Worm (Caenorhabditis elegans) whole organism, L3 larva: ENCODE results near the gene F35B3.3.

ENCODE experiments used
- R02D3.7 ChIP-seq: fragments of 150-350 bp; optimal IDR thresholded peaks from 2 replicates; lab custom pipeline; 2014; ENCODE audit warnings: missing biosample characterization, missing genetic modification characterization
- ZK546.5 ChIP-seq: sonication (generic microtip); optimal IDR thresholded peaks from 2 replicates; lab custom pipeline; 2017; ENCODE audit warnings: missing biosample characterization, missing genetic modification characterization
- aly-2 ChIP-seq: fragments of 150-350 bp; optimal IDR thresholded peaks from 2 replicates; lab custom pipeline; 2014; ENCODE audit warnings: missing biosample characterization, missing genetic modification characterization
- ama-1 ChIP-seq: fragments of 150-350 bp; optimal IDR thresholded peaks from 2 replicates; lab custom pipeline; 2018
- ceh-16 ChIP-seq: sonication (generic microtip); optimal IDR thresholded peaks from 2 replicates; lab custom pipeline; 2017; ENCODE audit warnings: missing biosample characterization, missing genetic modification characterization
- ceh-28 ChIP-seq: fragments of 150-350 bp; optimal IDR thresholded peaks from 2 replicates; lab custom pipeline; 2014; ENCODE audit warnings: missing biosample characterization, missing genetic modification reagents, missing genetic modification characterization
- ceh-82 ChIP-seq: fragments of 150-350 bp; optimal IDR thresholded peaks from 2 replicates; lab custom pipeline; 2014; ENCODE audit warnings: missing biosample characterization, missing genetic modification characterization
- ceh-9 ChIP-seq: sonication (generic microtip); optimal IDR thresholded peaks from 2 replicates; lab custom pipeline; 2018; ENCODE audit warnings: missing biosample characterization, missing genetic modification characterization
- daf-12 ChIP-seq: fragments of 150-350 bp; optimal IDR thresholded peaks from 2 replicates; lab custom pipeline; 2014; ENCODE audit warnings: missing biosample characterization, missing genetic modification reagents, missing genetic modification characterization
- egl-27 ChIP-seq: sonication (generic microtip); optimal IDR thresholded peaks from 4 replicates; lab custom pipeline; 2017; ENCODE audit warnings: missing biosample characterization, missing genetic modification reagents, missing genetic modification characterization
- egl-5 ChIP-seq: fragments of 150-350 bp; optimal IDR thresholded peaks from 2 replicates; lab custom pipeline; 2017; ENCODE audit warnings: missing biosample characterization, missing genetic modification reagents, missing genetic modification characterization, inconsistent platforms
- elt-1 ChIP-seq: fragments of 150-350 bp; optimal IDR thresholded peaks from 2 replicates; lab custom pipeline; 2014; ENCODE audit warnings: missing biosample characterization, missing genetic modification characterization
- elt-2 ChIP-seq: sonication (generic microtip); optimal IDR thresholded peaks from 2 replicates; lab custom pipeline; 2016; ENCODE audit warnings: missing genetic modification reagents, mild to moderate bottlenecking, missing genetic modification characterization, missing compliant biosample characterization
- elt-3 ChIP-seq, 3 experiments: fragments of 150-350 bp in 1 of 3; sonication (generic microtip) in 2 of 3; optimal IDR thresholded peaks; 2 replicates in 2 of 3; 4 replicates in 1 of 3; lab custom pipeline; 2014 to 2017; ENCODE audit warnings: missing biosample characterization in 3 of 3, missing genetic modification characterization in 3 of 3
- eor-1 ChIP-seq, 2 experiments: fragments of 150-350 bp; optimal IDR thresholded peaks; 2 replicates each; lab custom pipeline; 2014 to 2018; ENCODE audit warnings: missing biosample characterization in 2 of 2, missing genetic modification characterization in 2 of 2
- fkh-10 ChIP-seq: sonication (generic microtip); optimal IDR thresholded peaks from 2 replicates; lab custom pipeline; 2017; ENCODE audit warnings: missing biosample characterization, missing genetic modification reagents, missing genetic modification characterization
- fkh-2 ChIP-seq: fragments of 150-350 bp; optimal IDR thresholded peaks from 2 replicates; lab custom pipeline; 2014; ENCODE audit warnings: missing biosample characterization, missing genetic modification reagents, missing genetic modification characterization
- fos-1 ChIP-seq: fragments of 150-350 bp; optimal IDR thresholded peaks from 2 replicates; lab custom pipeline; 2014; ENCODE audit warnings: missing biosample characterization, missing genetic modification characterization
- hmg-11 ChIP-seq: sonication (generic microtip); optimal IDR thresholded peaks from 2 replicates; lab custom pipeline; 2016; ENCODE audit warnings: missing genetic modification characterization, missing compliant biosample characterization
- jun-1 ChIP-seq: fragments of 150-350 bp; optimal IDR thresholded peaks from 2 replicates; lab custom pipeline; 2014; ENCODE audit warnings: missing biosample characterization, missing genetic modification reagents, missing genetic modification characterization
- lin-15B ChIP-seq: fragments of 150-350 bp; optimal IDR thresholded peaks from 2 replicates; lab custom pipeline; 2014; ENCODE audit warnings: missing biosample characterization, missing genetic modification characterization
- lin-39 ChIP-seq: fragments of 150-350 bp; optimal IDR thresholded peaks from 2 replicates; lab custom pipeline; 2018; ENCODE audit warnings: missing biosample characterization, missing genetic modification reagents, missing genetic modification characterization
- lsy-12 ChIP-seq: sonication (generic microtip); optimal IDR thresholded peaks from 2 replicates; lab custom pipeline; 2016; ENCODE audit warnings: mild to moderate bottlenecking, missing genetic modification characterization, missing compliant biosample characterization
- mml-1 ChIP-seq: fragments of 150-350 bp; sonication (generic microtip); optimal IDR thresholded peaks from 3 replicates; lab custom pipeline; 2014; ENCODE audit warnings: missing biosample characterization, missing genetic modification characterization
- nfya-1 ChIP-seq: sonication (generic microtip); optimal IDR thresholded peaks from 2 replicates; lab custom pipeline; 2017; ENCODE audit warnings: missing genetic modification characterization, mild to moderate bottlenecking, missing compliant biosample characterization, antibody characterized with exemption, moderate library complexity; ENCODE audit not compliant: insufficient read depth
- nhr-11 ChIP-seq: fragments of 150-350 bp; optimal IDR thresholded peaks from 2 replicates; lab custom pipeline; 2014; ENCODE audit warnings: missing biosample characterization, missing genetic modification characterization
- nhr-12 ChIP-seq: fragments of 150-350 bp; optimal IDR thresholded peaks from 2 replicates; lab custom pipeline; 2014; ENCODE audit warnings: missing biosample characterization, missing genetic modification characterization
- nhr-23 ChIP-seq: fragments of 150-350 bp; optimal IDR thresholded peaks from 2 replicates; lab custom pipeline; 2014; ENCODE audit warnings: missing biosample characterization, missing genetic modification reagents, missing genetic modification characterization
- nhr-237 ChIP-seq: fragments of 150-350 bp; optimal IDR thresholded peaks from 2 replicates; lab custom pipeline; 2014; ENCODE audit warnings: missing biosample characterization, missing genetic modification characterization
- nhr-25 ChIP-seq: sonication (generic microtip); optimal IDR thresholded peaks from 2 replicates; lab custom pipeline; 2017; ENCODE audit warnings: missing biosample characterization, missing genetic modification characterization
- nhr-28 ChIP-seq: fragments of 150-350 bp; optimal IDR thresholded peaks from 2 replicates; lab custom pipeline; 2014; ENCODE audit warnings: missing biosample characterization, missing genetic modification characterization
- nhr-43 ChIP-seq: sonication (generic microtip); optimal IDR thresholded peaks from 2 replicates; lab custom pipeline; 2016; ENCODE audit warnings: mild to moderate bottlenecking, missing genetic modification characterization, missing compliant biosample characterization; ENCODE audit not compliant: poor library complexity, severe bottlenecking
- nhr-67 ChIP-seq: fragments of 150-350 bp; optimal IDR thresholded peaks from 2 replicates; lab custom pipeline; 2014; ENCODE audit warnings: missing biosample characterization, missing genetic modification characterization
- nhr-76 ChIP-seq: fragments of 150-350 bp; sonication (generic microtip); optimal IDR thresholded peaks from 5 replicates; lab custom pipeline; 2014; ENCODE audit warnings: missing biosample characterization, missing genetic modification characterization
- nhr-77 ChIP-seq: fragments of 150-350 bp; optimal IDR thresholded peaks from 2 replicates; lab custom pipeline; 2014; ENCODE audit warnings: missing biosample characterization, missing genetic modification characterization
- pha-4 ChIP-seq: fragments of 150-350 bp; optimal IDR thresholded peaks from 2 replicates; lab custom pipeline; 2014; ENCODE audit warnings: missing biosample characterization, missing genetic modification reagents, missing genetic modification characterization
- pqm-1 ChIP-seq: fragments of 150-350 bp; optimal IDR thresholded peaks from 2 replicates; lab custom pipeline; 2017; ENCODE audit warnings: missing biosample characterization, missing genetic modification characterization, inconsistent platforms
- sea-2 ChIP-seq: fragments of 150-350 bp; sonication (generic microtip); optimal IDR thresholded peaks from 4 replicates; lab custom pipeline; 2014; ENCODE audit warnings: missing biosample characterization, missing genetic modification reagents, missing genetic modification characterization
- skn-1 ChIP-seq: fragments of 150-350 bp; optimal IDR thresholded peaks from 2 replicates; lab custom pipeline; 2014; ENCODE audit warnings: missing biosample characterization, missing genetic modification characterization
- snpc-4 ChIP-seq: fragments of 150-350 bp; optimal IDR thresholded peaks from 2 replicates; lab custom pipeline; 2014; ENCODE audit warnings: missing biosample characterization, missing genetic modification characterization
- tbx-2 ChIP-seq: sonication (generic microtip); optimal IDR thresholded peaks from 2 replicates; lab custom pipeline; 2016; ENCODE audit warnings: mild to moderate bottlenecking, missing genetic modification characterization, missing compliant biosample characterization
- unc-39 ChIP-seq: sonication (generic microtip); optimal IDR thresholded peaks from 4 replicates; lab custom pipeline; 2017; ENCODE audit warnings: missing biosample characterization, missing genetic modification characterization
- unc-62 ChIP-seq: fragments of 150-350 bp; sonication (generic microtip); optimal IDR thresholded peaks from 4 replicates; lab custom pipeline; 2014; ENCODE audit warnings: missing biosample characterization, missing genetic modification reagents, missing genetic modification characterization
- zag-1 ChIP-seq: fragments of 150-350 bp; optimal IDR thresholded peaks from 2 replicates; lab custom pipeline; 2014; ENCODE audit warnings: missing biosample characterization, missing genetic modification characterization
- ztf-11 ChIP-seq: fragments of 150-350 bp; optimal IDR thresholded peaks from 2 replicates; lab custom pipeline; 2014; ENCODE audit warnings: missing biosample characterization, missing genetic modification characterization
- ztf-4 ChIP-seq: fragments of 150-350 bp; optimal IDR thresholded peaks from 2 replicates; lab custom pipeline; 2014; ENCODE audit warnings: missing biosample characterization, missing genetic modification characterization

The F35B3.3 gene

DNA sequence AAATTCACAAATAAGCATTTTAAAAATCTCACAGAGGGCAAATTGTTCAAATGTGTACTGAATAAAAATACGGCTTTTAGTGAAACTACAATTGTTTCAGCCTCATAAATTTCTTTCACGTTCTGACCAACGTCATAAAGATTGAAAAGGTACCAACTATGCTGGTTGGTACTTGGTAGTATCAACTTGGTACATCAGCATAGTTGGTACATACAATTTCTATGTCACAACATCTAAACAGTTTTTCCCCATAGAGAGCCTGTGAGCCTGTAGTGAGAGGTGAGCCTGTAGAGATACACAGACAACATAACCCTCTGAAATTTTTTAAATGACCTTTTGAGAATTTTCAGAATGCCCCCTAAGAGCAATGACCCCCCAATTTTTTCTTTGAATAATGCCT lies 5.8 kb downstream of the F35B3.3 start:
- TF ChIP-seq elt-3 (tag; optimal IDR thresholded peaks at IDR 0.05; lab: Kevin White, UChicago) (no peak), nhr-11 (tag; lab: Kevin White, UChicago) (no peak), eor-1 (tag; optimal IDR thresholded peaks at IDR 0.05; lab: Kevin White, UChicago) (no peak), lsy-12 (no peak), daf-12 (tag; lab: Kevin White, UChicago) (no peak)

- TF ChIP-seq elt-2: no peak
- no peak for TF ChIP-seq skn-1 (tag; lab: Kevin White, UChicago)
- no peak for TF ChIP-seq zag-1 (tag; lab: Kevin White, UChicago)
- TF ChIP-seq egl-27 (tag; lab: Kevin White, UChicago): no peak
- TF ChIP-seq mml-1 (tag; lab: Kevin White, UChicago): no peak
- no peak for TF ChIP-seq unc-62 (GFP tag; lab: Kevin White, UChicago)
- no peak for TF ChIP-seq fos-1 (tag; lab: Kevin White, UChicago)
- TF ChIP-seq pha-4 (tag; lab: Kevin White, UChicago): no peak
- no peak for TF ChIP-seq fkh-2 (tag; lab: Kevin White, UChicago)
- no peak for TF ChIP-seq lsy-12
- no peak for TF ChIP-seq ceh-28 (tag; lab: Kevin White, UChicago)
- no peak for TF ChIP-seq elt-3 (tag; optimal IDR thresholded peaks at IDR 0.05; lab: Kevin White, UChicago)
- TF ChIP-seq tbx-2 (tag; lab: Kevin White, UChicago): no peak
- no peak for TF ChIP-seq hmg-11 (tag; lab: Kevin White, UChicago)
- TF ChIP-seq sea-2: no peak
- no peak for TF ChIP-seq fkh-10 (GFP tag; lab: Kevin White, UChicago)
- TF ChIP-seq pqm-1 (tag; lab: Kevin White, UChicago): no peak
- no peak for TF ChIP-seq elt-1 (tag; lab: Kevin White, UChicago)
- no peak for TF ChIP-seq ceh-16
- TF ChIP-seq, all 47 proteins: peak for 0
These were observed 7.6 kb downstream of the F35B3.3 start, which contains the start of gene F35B3.4 for ce11 chrX:17020858-17021257. Gene F35B3.4 (minus strand): TSS chrX:17020958.

DNA sequence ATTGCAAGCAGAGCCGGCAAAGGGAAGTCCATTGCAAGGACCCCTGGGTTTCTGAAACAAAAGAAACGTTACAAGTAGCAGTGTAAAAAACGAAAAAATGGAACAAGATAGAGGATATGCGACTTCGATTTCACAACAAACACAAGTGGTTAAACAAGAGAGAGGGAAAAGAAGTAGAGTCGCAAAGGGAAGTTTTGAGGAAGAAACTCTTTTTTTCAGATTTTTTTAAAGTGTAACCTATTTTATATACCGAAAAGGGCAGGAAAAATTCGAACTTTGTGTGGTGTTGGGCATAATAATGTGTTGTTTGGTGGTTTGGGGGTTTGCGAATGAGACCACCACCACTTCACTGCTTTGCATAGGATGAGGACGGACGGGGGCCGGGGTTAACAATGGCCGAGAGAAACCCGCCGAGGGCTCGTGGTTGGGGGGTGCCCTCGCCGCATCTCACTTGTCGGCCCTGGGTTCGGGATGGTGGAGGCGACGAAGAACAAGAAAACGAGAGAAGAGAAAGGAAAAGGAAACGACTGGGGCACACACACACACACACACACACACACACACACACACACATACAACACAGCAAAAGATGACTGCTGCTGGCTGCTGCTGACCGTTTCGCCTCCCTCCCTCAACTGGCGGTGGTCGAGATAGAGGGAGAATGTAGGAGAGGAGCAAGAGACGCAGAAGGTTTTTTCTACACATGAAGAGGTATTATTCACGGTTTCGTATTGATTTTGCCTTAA lies 17.1 kb downstream of the F35B3.3 start, which contains the start of gene ptrn-1:
ptrn-1 (minus strand) TSS at position 51 of the 746 bp plus-strand sequence.
- TF ChIP-seq nhr-23 (tag; lab: Kevin White, UChicago) (peak; percentile 65), ztf-11 (no peak), fkh-2 (tag; lab: Kevin White, UChicago) (no peak), nfya-1 (tag; lab: Kevin White, UChicago) (peak; percentile 74), lin-39 (tag; lab: Kevin White, UChicago) (peak; percentile 94), daf-12 (tag; lab: Kevin White, UChicago) (no peak), fos-1 (tag; lab: Kevin White, UChicago) (no peak), ceh-16 (no peak), elt-2 (peak; percentile 55), nhr-28 (no peak), lsy-12 (peak; percentile 37), ZK546.5 (tag; lab: Kevin White, UChicago) (no peak), ceh-82 (tag; lab: Kevin White, UChicago) (no peak), nhr-25 (peak; percentile 46), sea-2 (no peak), elt-1 (tag; lab: Kevin White, UChicago) (no peak), pha-4 (tag; lab: Kevin White, UChicago) (peak; percentile 77), ztf-4 (tag; lab: Kevin White, UChicago) (no peak), eor-1 (tag; optimal IDR thresholded peaks at IDR 0.05; lab: Kevin White, UChicago) (no peak), nhr-12 (tag; lab: Kevin White, UChicago) (no peak), ama-1 (lab: Kevin White, UChicago) (peak; percentile 21), mml-1 (tag; lab: Kevin White, UChicago) (no peak), ceh-9 (tag; lab: Kevin White, UChicago) (no peak), fkh-10 (GFP tag; lab: Kevin White, UChicago) (no peak), egl-5 (tag; lab: Kevin White, UChicago) (peak; percentile 3), nhr-67 (no peak), elt-3 (tag; optimal IDR thresholded peaks at IDR 0.05; lab: Kevin White, UChicago) (no peak), snpc-4 (tag; lab: Kevin White, UChicago) (peak; percentile 75), skn-1 (tag; lab: Kevin White, UChicago) (peak; percentile 30), nhr-77 (no peak), pqm-1 (tag; lab: Kevin White, UChicago) (peak; percentile 50), aly-2 (no peak), nhr-43 (no peak), R02D3.7 (no peak), zag-1 (tag; lab: Kevin White, UChicago) (no peak), nhr-76 (tag; lab: Kevin White, UChicago) (no peak), hmg-11 (tag; lab: Kevin White, UChicago) (peak; percentile 87), nhr-11 (tag; lab: Kevin White, UChicago) (no peak), jun-1 (peak; percentile 49), egl-27 (tag; lab: Kevin White, UChicago) (no peak), lin-15B (tag; lab: Kevin White, UChicago) (peak; percentile 10), unc-39 (tag; lab: Kevin White, UChicago) (no peak), nhr-237 (tag; lab: Kevin White, UChicago) (no peak)
